Fruit fly (Drosophila melanogaster) whole organism: Measurements from ENCODE around the gene CG10038.

Experiments used
- CG8478 ChIP-seq: fragments of >200 bp; optimal IDR thresholded peaks from 2 replicates; lab custom pipeline; 2018; ENCODE audit warnings: inconsistent platforms
- EcR ChIP-seq, 2 experiments: fragments of >200 bp; optimal IDR thresholded peaks; 2 replicates each; lab custom pipeline; 2017; ENCODE audit warnings: missing biosample characterization in 2 of 2, missing genetic modification characterization in 2 of 2, missing genetic modification reagents in 2 of 2
- pan ChIP-seq: fragments of >200 bp; optimal IDR thresholded peaks from 2 replicates; lab custom pipeline; 2017
- usp ChIP-seq: fragments of >200 bp; optimal IDR thresholded peaks from 2 replicates; lab custom pipeline; 2017; ENCODE audit warnings: missing biosample characterization, missing genetic modification characterization, mixed read lengths

DNA sequence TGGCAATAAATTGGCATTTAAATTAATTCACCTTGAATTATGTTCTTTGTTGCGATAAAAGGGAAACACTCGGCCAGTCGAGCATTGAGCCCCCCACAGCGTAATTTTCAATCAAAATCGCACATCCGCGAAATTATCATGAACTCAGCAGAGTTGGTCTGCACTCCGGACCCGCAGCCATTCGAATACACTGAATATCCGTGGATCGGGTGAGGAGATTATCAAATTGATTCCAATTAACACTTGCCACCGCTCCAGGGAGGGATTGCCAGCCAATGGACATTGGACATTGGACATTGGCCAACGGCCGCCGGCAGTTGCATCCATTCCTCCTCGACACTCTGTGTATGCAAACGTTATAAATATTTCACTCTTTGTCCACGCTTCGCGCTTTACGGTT is 42.9 kb downstream of the CG10038 start:
- no peak for TF ChIP-seq pan (lab: Kevin White, UChicago)
- TF ChIP-seq CG8478 (lab: Kevin White, UChicago): no peak
- TF ChIP-seq EcR (GFP tag; optimal IDR thresholded peaks at IDR 0.05; lab: Kevin White, UChicago): no peak
- TF ChIP-seq usp (GFP tag; lab: Kevin White, UChicago): no peak
